Worm (Caenorhabditis elegans): ENCODE measurements around the gene F34D6.1.
"Not testable (repeated sequence)": the region's sequence is repeated elsewhere in the genome, so short reads cannot be mapped to it uniquely, and the experiment has no call there.

Gene F34D6.1

DNA sequence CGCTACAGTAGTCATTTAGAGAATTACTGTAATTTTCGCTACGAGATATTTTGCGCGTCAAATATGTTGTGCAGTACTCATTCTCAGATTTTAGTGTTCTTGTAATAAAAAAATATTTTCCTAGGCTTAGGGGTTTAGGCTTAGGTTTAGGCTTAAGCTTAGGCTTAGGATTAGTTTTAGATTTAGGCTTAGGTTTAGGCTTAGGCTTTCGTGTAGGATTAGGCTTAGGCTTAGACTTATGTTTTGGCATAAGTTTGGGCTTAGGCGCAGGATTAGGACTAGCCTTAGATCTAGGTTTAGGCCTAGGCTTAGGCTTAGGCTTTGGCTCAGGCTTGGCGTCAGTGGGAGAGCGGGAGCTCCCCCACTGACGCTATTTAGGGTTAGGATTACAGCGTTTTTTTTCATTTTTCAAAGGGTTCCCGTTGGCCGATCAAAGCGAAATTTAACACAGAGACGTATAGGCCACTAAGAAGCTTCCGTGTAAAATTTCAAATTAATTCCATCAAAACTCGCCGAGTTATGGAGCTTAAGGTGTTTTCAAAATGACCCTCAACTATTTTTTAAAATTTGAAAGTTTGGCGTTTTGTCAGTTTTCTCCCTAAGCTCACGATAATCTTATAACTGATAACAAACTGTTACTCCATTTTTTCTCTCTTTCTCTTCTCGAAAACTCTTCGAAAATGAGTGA lies 41.5 kb downstream of the F34D6.1 start, which contains the start of gene F22E5.8:
Gene F22E5.8, plus strand, starts transcription at position 638 of the 688 bp plus-strand sequence.
- TF ChIP-seq unc-62 (GFP tag; optimal IDR thresholded peaks at IDR 0.05), result not testable (repeated sequence)

DNA sequence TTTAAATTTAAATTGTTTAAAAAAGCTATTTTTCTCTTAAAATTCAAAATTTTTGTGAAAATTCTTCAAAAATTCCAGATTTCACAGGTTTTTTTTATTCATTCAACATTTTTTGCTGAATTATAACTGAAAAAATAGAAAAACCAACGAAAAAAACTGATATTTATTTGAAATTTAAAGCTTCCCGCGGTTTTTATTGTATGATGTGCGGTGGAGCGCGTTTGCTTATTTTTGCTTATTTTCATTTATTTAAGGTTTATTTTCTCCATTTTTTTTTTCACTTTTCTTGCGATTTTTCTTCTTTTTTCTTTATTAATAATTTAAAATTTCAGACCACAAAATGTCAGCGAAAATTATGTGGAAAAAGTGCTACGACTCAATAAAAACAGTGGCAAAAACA lies 43.0 kb downstream of the F34D6.1 start, which contains the start of gene F22E5.9:
Gene F22E5.9, plus strand, starts transcription at position 327 of the 400 bp plus-strand sequence.
- no peak for TF ChIP-seq unc-62 (GFP tag; optimal IDR thresholded peaks at IDR 0.05)

DNA sequence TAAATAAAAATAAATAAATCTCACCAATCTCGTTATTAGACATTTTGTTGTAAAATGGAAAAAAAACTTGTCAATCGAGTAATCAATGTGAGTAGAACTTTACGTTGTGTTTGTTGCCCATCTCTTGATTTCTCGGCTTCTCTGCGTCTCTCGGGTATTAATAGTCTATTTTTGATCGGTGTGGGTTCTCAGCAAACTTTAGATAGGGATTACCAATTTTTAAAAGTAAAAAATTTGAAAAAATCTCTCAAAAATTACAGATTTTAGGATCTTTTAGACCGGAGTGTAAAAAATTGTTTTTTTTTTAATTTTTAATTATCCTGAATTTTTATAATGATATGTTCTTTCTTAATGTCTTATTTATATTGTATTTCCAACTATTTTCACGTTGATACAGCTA lies 43.7 kb downstream of the F34D6.1 start, which contains the start of gene F22E5.21:
Gene F22E5.21, minus strand, starts transcription at position 101 of the 400 bp plus-strand sequence.
- no peak for TF ChIP-seq unc-62 (GFP tag; optimal IDR thresholded peaks at IDR 0.05)

DNA sequence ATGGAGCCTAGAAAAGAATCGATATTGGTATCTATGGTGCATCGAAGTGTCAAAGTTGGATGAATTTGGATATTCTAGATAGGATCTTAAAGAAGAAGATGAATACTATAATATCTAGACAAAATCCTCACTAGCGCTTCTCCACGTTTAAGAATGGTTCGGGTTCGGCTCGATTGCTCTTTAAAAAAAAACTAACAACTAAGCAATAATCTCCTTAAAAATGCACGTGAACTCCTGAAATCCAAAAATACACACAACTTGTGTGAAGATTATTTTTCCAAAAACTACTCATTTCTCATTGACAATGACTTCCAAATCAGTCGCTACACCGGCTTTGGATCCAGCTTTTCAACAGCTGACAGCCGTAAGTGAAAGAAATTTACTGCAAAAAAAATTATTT lies 49.8 kb downstream of the F34D6.1 start, which contains the start of gene D2062.1:
Gene D2062.1, plus strand, starts transcription at position 301 of the 400 bp plus-strand sequence.
- no peak for TF ChIP-seq unc-62 (GFP tag; optimal IDR thresholded peaks at IDR 0.05)
